In genomic region chr2L:7976738-7977137, dm6 we compare ENCODE assay signal across 1 fruit fly cellular context.
TF ChIP-seq lines count a peak whose summit lies in the region.

No protein-coding gene starts in this region.

TF ChIP-seq in whole organism, embryonic, 481 proteins besides CTCF, POLR2A, EP300 and RAD21 (continued from another document and continues in another):
- TF ChIP-seq usp (GFP tag; optimal IDR thresholded peaks at IDR 0.05; lab: Kevin White, UChicago) (no peak), CG10565 (GFP tag; optimal IDR thresholded peaks at IDR 0.05; lab: Kevin White, UChicago) (no peak), CG17568 (GFP tag; optimal IDR thresholded peaks at IDR 0.05; lab: Kevin White, UChicago) (no peak), ems (GFP tag; optimal IDR thresholded peaks at IDR 0.05; lab: Kevin White, UChicago) (no peak), CG14667 (GFP tag; IDR thresholded peaks at IDR 0.05; lab: Robert Waterston, UW) (no peak), slp2 (GFP tag; optimal IDR thresholded peaks at IDR 0.05; lab: Kevin White, UChicago) (no peak), h (optimal IDR thresholded peaks at IDR 0.05; lab: Kevin White, UChicago) (no peak), CHES-1-like (GFP tag; optimal IDR thresholded peaks at IDR 0.05; lab: Kevin White, UChicago) (no peak), exex (tag; optimal IDR thresholded peaks at IDR 0.05; lab: Kevin White, UChicago) (no peak), sug (tag; optimal IDR thresholded peaks at IDR 0.05; lab: Kevin White, UChicago) (peak; percentile 8), CG9932 (GFP tag; IDR thresholded peaks at IDR 0.05; lab: Robert Waterston, UW) (no peak), ci (GFP tag; IDR thresholded peaks at IDR 0.05; lab: Robert Waterston, UW) (peak; percentile 53; the same call in 2 of the 3 replicates), CG33557 (GFP tag; optimal IDR thresholded peaks at IDR 0.05; lab: Kevin White, UChicago) (no peak), jigr1 (GFP tag; IDR thresholded peaks at IDR 0.05; lab: Robert Waterston, UW) (no peak), CG8478 (optimal IDR thresholded peaks at IDR 0.05; lab: Kevin White, UChicago) (no peak), lbe (GFP tag; optimal IDR thresholded peaks at IDR 0.05; lab: Kevin White, UChicago) (no peak), ase (GFP tag; IDR thresholded peaks at IDR 0.05; lab: Robert Waterston, UW) (no peak), Dll (GFP tag; IDR thresholded peaks at IDR 0.05; lab: Robert Waterston, UW; ENCODE audit: partially characterized antibody) (no peak), CG15073 (GFP tag; optimal IDR thresholded peaks at IDR 0.05; lab: Kevin White, UChicago) (no peak), p53 (GFP tag; optimal IDR thresholded peaks at IDR 0.05; lab: Kevin White, UChicago) (no peak), pnt (GFP tag; optimal IDR thresholded peaks at IDR 0.05; lab: Kevin White, UChicago) (no peak), disco-r (GFP tag; optimal IDR thresholded peaks at IDR 0.05; lab: Kevin White, UChicago) (no peak), CG14965 (GFP tag; optimal IDR thresholded peaks at IDR 0.05; lab: Kevin White, UChicago; ENCODE audit: borderline replicate concordance) (no peak), Rx (GFP tag; IDR thresholded peaks at IDR 0.05; lab: Robert Waterston, UW) (no peak), CG30020 (tag; optimal IDR thresholded peaks at IDR 0.05; lab: Kevin White, UChicago) (no peak), CG6791 (GFP tag; IDR thresholded peaks at IDR 0.05; lab: Robert Waterston, UW; ENCODE audit: partially characterized antibody) (0 out of 3 replicates have a peak, but pooled peaks have one; percentile 16), CG6813 (GFP tag; optimal IDR thresholded peaks at IDR 0.05; lab: Kevin White, UChicago) (no peak), CG15696 (tag; optimal IDR thresholded peaks at IDR 0.05; lab: Kevin White, UChicago) (no peak), sob (GFP tag; IDR thresholded peaks at IDR 0.05; lab: Robert Waterston, UW) (no peak), seq (GFP tag; IDR thresholded peaks at IDR 0.05; lab: Robert Waterston, UW) (no peak; the same call in 1 of the 2 replicates), az2 (GFP tag; optimal IDR thresholded peaks at IDR 0.05; lab: Kevin White, UChicago) (no peak), sd (tag; optimal IDR thresholded peaks at IDR 0.05; lab: Kevin White, UChicago) (peak; percentile 74), CG9876 (GFP tag; optimal IDR thresholded peaks at IDR 0.05; lab: Kevin White, UChicago) (no peak), TFAM (GFP tag; optimal IDR thresholded peaks at IDR 0.05; lab: Kevin White, UChicago) (no peak), nau (GFP tag; optimal IDR thresholded peaks at IDR 0.05; lab: Kevin White, UChicago) (no peak), Med (GFP tag; lab: Kevin White, UChicago) (peak; percentile 84), prd (optimal IDR thresholded peaks at IDR 0.05; lab: Kevin White, UChicago) (no peak), prd (GFP tag; IDR thresholded peaks at IDR 0.05; lab: Robert Waterston, UW) (no peak), fd102C (GFP tag; optimal IDR thresholded peaks at IDR 0.05; lab: Kevin White, UChicago) (no peak), Camta (GFP tag; optimal IDR thresholded peaks at IDR 0.05; lab: Kevin White, UChicago) (no peak), CG7271 (tag; optimal IDR thresholded peaks at IDR 0.05; lab: Kevin White, UChicago) (no peak), tll (GFP tag; optimal IDR thresholded peaks at IDR 0.05; lab: Kevin White, UChicago) (no peak), CG30431 (GFP tag; optimal IDR thresholded peaks at IDR 0.05; lab: Kevin White, UChicago) (no peak), ash1 (GFP tag; optimal IDR thresholded peaks at IDR 0.05; lab: Kevin White, UChicago) (peak; percentile 5), crol (GFP tag; IDR thresholded peaks at IDR 0.05; lab: Robert Waterston, UW) (peak; percentile 83), zf30C (GFP tag; optimal IDR thresholded peaks at IDR 0.05; lab: Kevin White, UChicago) (no peak), CG18764 (GFP tag; optimal IDR thresholded peaks at IDR 0.05; lab: Kevin White, UChicago) (no peak), CG6272 (GFP tag; IDR thresholded peaks at IDR 0.05; lab: Robert Waterston, UW) (no peak), CG31365 (tag; optimal IDR thresholded peaks at IDR 0.05; lab: Kevin White, UChicago) (no peak), sna (GFP tag; IDR thresholded peaks at IDR 0.05; lab: Robert Waterston, UW; ENCODE audit: partially characterized antibody) (0 out of 2 replicates have a peak, but pooled peaks have one; percentile 22), Fer1 (GFP tag; optimal IDR thresholded peaks at IDR 0.05; lab: Kevin White, UChicago) (no peak), gsb-n (tag; optimal IDR thresholded peaks at IDR 0.05; lab: Kevin White, UChicago) (no peak), CG11560 (tag; IDR thresholded peaks at IDR 0.05; lab: Robert Waterston, UW) (no peak), CG1832 (GFP tag; optimal IDR thresholded peaks at IDR 0.05; lab: Kevin White, UChicago) (peak; percentile 84), Rfx (GFP tag; IDR thresholded peaks at IDR 0.05; lab: Robert Waterston, UW) (peak; percentile 30; the same call in 1 of the 2 replicates), BtbVII (GFP tag; optimal IDR thresholded peaks at IDR 0.05; lab: Kevin White, UChicago) (no peak), Pdp1 (GFP tag; optimal IDR thresholded peaks at IDR 0.05; lab: Kevin White, UChicago) (no peak), D19B (GFP tag; optimal IDR thresholded peaks at IDR 0.05; lab: Kevin White, UChicago) (no peak), CG1647 (GFP tag; optimal IDR thresholded peaks at IDR 0.05; lab: Kevin White, UChicago) (no peak), tna (GFP tag; IDR thresholded peaks at IDR 0.05; lab: Robert Waterston, UW; ENCODE audit: partially characterized antibody) (no peak), nerfin-2 (GFP tag; IDR thresholded peaks at IDR 0.05; lab: Robert Waterston, UW; ENCODE audit: partially characterized antibody) (no peak), Fer3 (tag; optimal IDR thresholded peaks at IDR 0.05; lab: Kevin White, UChicago) (no peak), amos (GFP tag; IDR thresholded peaks at IDR 0.05; lab: Robert Waterston, UW; ENCODE audit: partially characterized antibody) (no peak), phol (tag; optimal IDR thresholded peaks at IDR 0.05; lab: Kevin White, UChicago) (no peak), repo (GFP tag; optimal IDR thresholded peaks at IDR 0.05; lab: Kevin White, UChicago) (no peak), Hsf (GFP tag; optimal IDR thresholded peaks at IDR 0.05; lab: Kevin White, UChicago) (no peak), dm (GFP tag; optimal IDR thresholded peaks at IDR 0.05; lab: Kevin White, UChicago) (no peak), Hr78 (GFP tag; optimal IDR thresholded peaks at IDR 0.05; lab: Kevin White, UChicago) (peak in 1 of 2 experiments; percentile 36), CG3065 (GFP tag; optimal IDR thresholded peaks at IDR 0.05; lab: Kevin White, UChicago) (no peak), CG6689 (GFP tag; IDR thresholded peaks at IDR 0.05; lab: Robert Waterston, UW) (no peak), zfh1 (GFP tag; IDR thresholded peaks at IDR 0.05; lab: Robert Waterston, UW) (no peak; the same call in 2 of the 3 replicates), Gsc (GFP tag; IDR thresholded peaks at IDR 0.05; lab: Robert Waterston, UW) (no peak), ftz-f1 (GFP tag; optimal IDR thresholded peaks at IDR 0.05; lab: Kevin White, UChicago) (peak; percentile 82), CG8290 (GFP tag; optimal IDR thresholded peaks at IDR 0.05; lab: Kevin White, UChicago) (no peak), CG8290 (tag; optimal IDR thresholded peaks at IDR 0.05; lab: Kevin White, UChicago) (peak in 1 of 2 experiments; percentile 27), CG2199 (GFP tag; IDR thresholded peaks at IDR 0.05; lab: Robert Waterston, UW) (peak; percentile 22; the same call in 1 of the 3 replicates), zen2 (GFP tag; IDR thresholded peaks at IDR 0.05; lab: Robert Waterston, UW; ENCODE audit: partially characterized antibody) (no peak), sima (GFP tag; optimal IDR thresholded peaks at IDR 0.05; lab: Kevin White, UChicago) (no peak), cg (GFP tag; optimal IDR thresholded peaks at IDR 0.05; lab: Kevin White, UChicago) (peak; percentile 91), Dip2 (GFP tag; IDR thresholded peaks at IDR 0.05; lab: Robert Waterston, UW) (no peak), croc (GFP tag; conservative IDR thresholded peaks at IDR 0.05; lab: Robert Waterston, UW) (no peak), gfzf (GFP tag; optimal IDR thresholded peaks at IDR 0.05; lab: Kevin White, UChicago) (no peak), gt (GFP tag; IDR thresholded peaks at IDR 0.05; lab: Robert Waterston, UW) (no peak), CG14710 (tag; optimal IDR thresholded peaks at IDR 0.05; lab: Kevin White, UChicago) (no peak), btn (GFP tag; optimal IDR thresholded peaks at IDR 0.05; lab: Kevin White, UChicago) (no peak), CG14441 (GFP tag; IDR thresholded peaks at IDR 0.05; lab: Robert Waterston, UW) (no peak), CG10462 (GFP tag; optimal IDR thresholded peaks at IDR 0.05; lab: Kevin White, UChicago) (no peak), ato (GFP tag; IDR thresholded peaks at IDR 0.05; lab: Robert Waterston, UW; ENCODE audit: partially characterized antibody) (no peak), CG3281 (GFP tag; optimal IDR thresholded peaks at IDR 0.05; lab: Kevin White, UChicago) (no peak), CG8765 (GFP tag; IDR thresholded peaks at IDR 0.05; lab: Robert Waterston, UW) (no peak), Hr39 (optimal IDR thresholded peaks at IDR 0.05; lab: Kevin White, UChicago) (peak; percentile 96), MBD-R2 (GFP tag; IDR thresholded peaks at IDR 0.05; lab: Robert Waterston, UW) (no peak), CG3726 (GFP tag; IDR thresholded peaks at IDR 0.05; lab: Robert Waterston, UW) (no peak), hbn (GFP tag; IDR thresholded peaks at IDR 0.05; lab: Robert Waterston, UW; ENCODE audit: partially characterized antibody) (no peak), CG11504 (tag; optimal IDR thresholded peaks at IDR 0.05; lab: Kevin White, UChicago) (no peak), CG1233 (GFP tag; optimal IDR thresholded peaks at IDR 0.05; lab: Kevin White, UChicago) (no peak), CG17612 (GFP tag; IDR thresholded peaks at IDR 0.05; lab: Robert Waterston, UW) (no peak), Tbp (GFP tag; optimal IDR thresholded peaks at IDR 0.05; lab: Kevin White, UChicago) (no peak), Dip3 (GFP tag; optimal IDR thresholded peaks at IDR 0.05; lab: Kevin White, UChicago) (no peak), salm (tag; optimal IDR thresholded peaks at IDR 0.05; lab: Kevin White, UChicago) (no peak), CG3838 (GFP tag; optimal IDR thresholded peaks at IDR 0.05; lab: Kevin White, UChicago) (no peak), fu2 (GFP tag; optimal IDR thresholded peaks at IDR 0.05; lab: Kevin White, UChicago) (no peak), Atf3 (GFP tag; optimal IDR thresholded peaks at IDR 0.05; lab: Kevin White, UChicago) (no peak), hth (optimal IDR thresholded peaks at IDR 0.05; lab: Kevin White, UChicago) (no peak), Optix (GFP tag; IDR thresholded peaks at IDR 0.05; lab: Robert Waterston, UW) (no peak), Bteb2 (GFP tag; optimal IDR thresholded peaks at IDR 0.05; lab: Kevin White, UChicago) (no peak), odd (GFP tag; optimal IDR thresholded peaks at IDR 0.05; lab: Kevin White, UChicago) (no peak), pb (GFP tag; optimal IDR thresholded peaks at IDR 0.05; lab: Kevin White, UChicago) (no peak), nerfin-1 (tag; optimal IDR thresholded peaks at IDR 0.05; lab: Kevin White, UChicago) (no peak), CG2889 (GFP tag; IDR thresholded peaks at IDR 0.05; lab: Robert Waterston, UW) (no peak), pum (GFP tag; optimal IDR thresholded peaks at IDR 0.05; lab: Kevin White, UChicago) (no peak), crc (GFP tag; optimal IDR thresholded peaks at IDR 0.05; lab: Kevin White, UChicago) (no peak), ewg (GFP tag; optimal IDR thresholded peaks at IDR 0.05; lab: Kevin White, UChicago) (no peak), CG7963 (GFP tag; IDR thresholded peaks at IDR 0.05; lab: Robert Waterston, UW; ENCODE audit: partially characterized antibody) (no peak), luna (GFP tag; optimal IDR thresholded peaks at IDR 0.05; lab: Kevin White, UChicago) (no peak), emc (GFP tag; optimal IDR thresholded peaks at IDR 0.05; lab: Kevin White, UChicago) (no peak), CG9727 (GFP tag; optimal IDR thresholded peaks at IDR 0.05; lab: Kevin White, UChicago) (no peak), CG14860 (GFP tag; IDR thresholded peaks at IDR 0.05; lab: Robert Waterston, UW; ENCODE audit: partially characterized antibody) (no peak), CG13287 (GFP tag; IDR thresholded peaks at IDR 0.05; lab: Robert Waterston, UW; ENCODE audit: partially characterized antibody) (no peak), GATAe (GFP tag; conservative IDR thresholded peaks at IDR 0.05; lab: Robert Waterston, UW) (no peak), CG12744 (GFP tag; optimal IDR thresholded peaks at IDR 0.05; lab: Kevin White, UChicago) (no peak), bigmax (GFP tag; optimal IDR thresholded peaks at IDR 0.05; lab: Kevin White, UChicago) (no peak), ham (GFP tag; IDR thresholded peaks at IDR 0.05; lab: Robert Waterston, UW) (no peak), Gug (GFP tag; IDR thresholded peaks at IDR 0.05; lab: Robert Waterston, UW) (no peak), eve (GFP tag; optimal IDR thresholded peaks at IDR 0.05; lab: Kevin White, UChicago) (no peak), CG1792 (GFP tag; optimal IDR thresholded peaks at IDR 0.05; lab: Kevin White, UChicago) (no peak), CG4617 (GFP tag; optimal IDR thresholded peaks at IDR 0.05; lab: Kevin White, UChicago; ENCODE audit: borderline replicate concordance) (no peak), CG8388 (GFP tag; optimal IDR thresholded peaks at IDR 0.05; lab: Kevin White, UChicago) (no peak), CG16779 (GFP tag; IDR thresholded peaks at IDR 0.05; lab: Robert Waterston, UW) (no peak), CG8281 (tag; optimal IDR thresholded peaks at IDR 0.05; lab: Kevin White, UChicago) (no peak), CG2129 (GFP tag; IDR thresholded peaks at IDR 0.05; lab: Robert Waterston, UW; ENCODE audit: partially characterized antibody) (no peak), CG11398 (GFP tag; optimal IDR thresholded peaks at IDR 0.05; lab: Kevin White, UChicago) (no peak), CG13296 (GFP tag; optimal IDR thresholded peaks at IDR 0.05; lab: Kevin White, UChicago) (no peak), CG4360 (GFP tag; IDR thresholded peaks at IDR 0.05; lab: Robert Waterston, UW) (peak; percentile 91), peb (GFP tag; IDR thresholded peaks at IDR 0.05; lab: Robert Waterston, UW) (no peak), Mrtf (GFP tag; IDR thresholded peaks at IDR 0.05; lab: Robert Waterston, UW) (no peak), HLH4C (GFP tag; IDR thresholded peaks at IDR 0.05; lab: Robert Waterston, UW; ENCODE audit: partially characterized antibody) (no peak)
